Worm (Caenorhabditis elegans): ENCODE measurements around the gene srbc-66.
A peak's percentile ranks its signal among the peaks of the same experiment; 100 is the strongest.

DNA sequence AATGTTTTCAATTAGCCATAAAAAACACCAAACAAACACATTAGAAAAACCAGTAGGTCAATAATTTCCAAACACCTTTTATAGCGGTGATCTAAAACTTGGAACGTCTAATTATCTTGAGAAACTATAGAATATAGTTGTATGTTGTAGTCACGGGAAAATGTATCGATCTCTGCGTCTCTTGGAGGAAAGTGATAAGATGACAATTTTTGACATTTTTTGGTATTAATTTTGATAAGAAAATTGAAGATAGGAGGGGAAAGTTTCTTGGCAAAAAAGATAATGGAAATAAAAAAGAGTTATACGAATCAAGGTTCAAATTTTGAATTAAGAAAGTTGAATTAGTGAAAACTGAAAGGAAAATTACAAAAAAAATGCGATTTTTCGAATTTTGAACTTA, 24.8 kb upstream of the srbc-66 start:
- TF ChIP-seq peb-1 (tag; optimal IDR thresholded peaks at IDR 0.05): no peak
- TF ChIP-seq skn-1 (tag; optimal IDR thresholded peaks at IDR 0.05): no peak
- TF ChIP-seq mdl-1 (tag; optimal IDR thresholded peaks at IDR 0.05): no peak
- peak; percentile 77 for TF ChIP-seq fos-1 (tag; optimal IDR thresholded peaks at IDR 0.05)
- TF ChIP-seq elt-3 (tag; optimal IDR thresholded peaks at IDR 0.05): no peak
- no peak for TF ChIP-seq ceh-82 (tag; optimal IDR thresholded peaks at IDR 0.05)
- no peak for TF ChIP-seq nhr-23 (tag; optimal IDR thresholded peaks at IDR 0.05)
- TF ChIP-seq lin-11 (tag; optimal IDR thresholded peaks at IDR 0.05): no peak
- peak; percentile 79 for TF ChIP-seq sma-9 (GFP tag; optimal IDR thresholded peaks at IDR 0.05)
- no peak for TF ChIP-seq sma-9 (tag; optimal IDR thresholded peaks at IDR 0.05)
- TF ChIP-seq R02D3.7 (tag; optimal IDR thresholded peaks at IDR 0.05): no peak
